Fruit fly (Drosophila melanogaster): ENCODE results near the gene CG7582.

- no peak for TF ChIP-seq ey (GFP tag; optimal IDR thresholded peaks at IDR 0.05)
- TF ChIP-seq lola (GFP tag; optimal IDR thresholded peaks at IDR 0.05) = no peak
- no peak for TF ChIP-seq dsf (GFP tag; optimal IDR thresholded peaks at IDR 0.05; ENCODE audit: borderline replicate concordance)
- no peak for TF ChIP-seq OdsH (GFP tag; optimal IDR thresholded peaks at IDR 0.05)
- TF ChIP-seq CG32264 (GFP tag; optimal IDR thresholded peaks at IDR 0.05) = no peak
- no peak for TF ChIP-seq h (GFP tag; optimal IDR thresholded peaks at IDR 0.05)
- no peak for TF ChIP-seq pan (optimal IDR thresholded peaks at IDR 0.05)
- no peak for TF ChIP-seq sage (GFP tag; optimal IDR thresholded peaks at IDR 0.05)
- TF ChIP-seq Mio (GFP tag; optimal IDR thresholded peaks at IDR 0.05) = no peak
- TF ChIP-seq rgr (GFP tag; optimal IDR thresholded peaks at IDR 0.05) = no peak
- no peak for TF ChIP-seq fru (GFP tag; optimal IDR thresholded peaks at IDR 0.05)
- no peak for TF ChIP-seq br (GFP tag; optimal IDR thresholded peaks at IDR 0.05)
Measured at dm6 chr3R:29689211-29689610, 7.1 kb upstream of the CG7582 start, which contains the start of gene Obp99c.
